Comparison of ENCODE assay signal across 1 worm cellular context in genomic region chrII:60049-60448, ce11.
A peak's percentile ranks its signal among the peaks of the same experiment; 100 is the strongest.
TF ChIP-seq lines count a peak whose summit lies in the region.

No protein-coding gene starts in this region.

TF ChIP-seq in whole organism, L1 larva, 84 proteins besides CTCF, POLR2A, EP300 and RAD21 (continued from another document):
- peak in 1 of 2 experiments; percentile 16 for TF ChIP-seq lin-35 (GFP tag; optimal IDR thresholded peaks at IDR 0.05; lab: Kevin White, UChicago)
- no peak for TF ChIP-seq sox-4 (tag; optimal IDR thresholded peaks at IDR 0.05; lab: Kevin White, UChicago)
- peak; percentile 54 for TF ChIP-seq snu-23 (GFP tag; optimal IDR thresholded peaks at IDR 0.05; lab: Kevin White, UChicago)
- no peak for TF ChIP-seq unc-98 (GFP tag; IDR thresholded peaks at IDR 0.05; lab: Robert Waterston, UW)
- TF ChIP-seq unc-130 (tag; optimal IDR thresholded peaks at IDR 0.05; lab: Kevin White, UChicago), result no peak
- peak; percentile 59 for TF ChIP-seq blmp-1 (tag; optimal IDR thresholded peaks at IDR 0.05; lab: Kevin White, UChicago)
- no peak for TF ChIP-seq pax-3 (tag; optimal IDR thresholded peaks at IDR 0.05; lab: Kevin White, UChicago)
- peak; percentile 65 for TF ChIP-seq nhr-85 (tag; lab: Kevin White, UChicago)
- TF ChIP-seq nhr-71 (tag; optimal IDR thresholded peaks at IDR 0.05; lab: Kevin White, UChicago), result peak; percentile 3
- TF ChIP-seq pqm-1 (tag; optimal IDR thresholded peaks at IDR 0.05; lab: Kevin White, UChicago), result no peak
